Worm (Caenorhabditis elegans) whole organism, mixed stage, embryonic: ENCODE measurements around the gene ogdh-1.

ENCODE experiments used
- M03D4.4 ChIP-seq: sonication (generic microtip); optimal IDR thresholded peaks from 2 replicates; lab custom pipeline; 2017; ENCODE audit warnings: mild to moderate bottlenecking, missing genetic modification characterization, missing compliant biosample characterization
- bed-3 ChIP-seq: fragments of 200-800 bp; sonication (Bioruptor generic); optimal IDR thresholded peaks from 3 replicates; lab custom pipeline; 2018; ENCODE audit warnings: mild to moderate bottlenecking, missing genetic modification characterization, moderate library complexity, missing compliant biosample characterization
- blmp-1 ChIP-seq: fragments of 150-350 bp; optimal IDR thresholded peaks from 2 replicates; lab custom pipeline; 2014; ENCODE audit warnings: missing biosample characterization, missing genetic modification characterization
- ceh-39 ChIP-seq: fragments of 150-350 bp; optimal IDR thresholded peaks from 2 replicates; lab custom pipeline; 2014; ENCODE audit warnings: missing biosample characterization, missing genetic modification characterization
- ceh-43 ChIP-seq: fragments of 200-800 bp; sonication (Bioruptor generic); optimal IDR thresholded peaks from 2 replicates; lab custom pipeline; 2018; ENCODE audit warnings: mild to moderate bottlenecking, missing genetic modification characterization, moderate library complexity, missing compliant biosample characterization
- ceh-83 ChIP-seq: fragments of 200-800 bp; sonication (Bioruptor generic); optimal IDR thresholded peaks from 2 replicates; lab custom pipeline; 2018; ENCODE audit warnings: mild to moderate bottlenecking, missing genetic modification characterization, missing compliant biosample characterization
- ces-1 ChIP-seq: fragments of 150-350 bp; optimal IDR thresholded peaks from 2 replicates; lab custom pipeline; 2014; ENCODE audit warnings: missing biosample characterization, missing genetic modification reagents, missing genetic modification characterization
- cnd-1 ChIP-seq: fragments of 200-800 bp; sonication (Bioruptor generic); optimal IDR thresholded peaks from 2 replicates; lab custom pipeline; 2018; ENCODE audit warnings: mild to moderate bottlenecking, missing genetic modification characterization, missing compliant biosample characterization
- drap-1 ChIP-seq: fragments of 200-800 bp; sonication (Bioruptor generic); optimal IDR thresholded peaks from 3 replicates; lab custom pipeline; 2018; ENCODE audit warnings: mild to moderate bottlenecking, missing genetic modification characterization, missing compliant biosample characterization
- elt-1 ChIP-seq: sonication (generic microtip); optimal IDR thresholded peaks from 2 replicates; lab custom pipeline; 2017; ENCODE audit warnings: missing genetic modification characterization, mild to moderate bottlenecking, missing compliant biosample characterization, antibody characterized with exemption, moderate library complexity, borderline replicate concordance; ENCODE audit not compliant: insufficient read depth
- elt-3 ChIP-seq: fragments of 150-350 bp; optimal IDR thresholded peaks from 2 replicates; lab custom pipeline; 2014; ENCODE audit warnings: missing biosample characterization, missing genetic modification characterization
- flh-1 ChIP-seq: fragments of 200-800 bp; sonication (Bioruptor generic); optimal IDR thresholded peaks from 2 replicates; lab custom pipeline; 2018; ENCODE audit warnings: mild to moderate bottlenecking, missing genetic modification characterization, moderate library complexity, missing compliant biosample characterization
- ham-2 ChIP-seq: fragments of 200-800 bp; sonication (Bioruptor generic); optimal IDR thresholded peaks from 2 replicates; lab custom pipeline; 2018; ENCODE audit warnings: mild to moderate bottlenecking, missing genetic modification characterization, missing compliant biosample characterization
- hlh-1 ChIP-seq: fragments of 150-350 bp; optimal IDR thresholded peaks from 2 replicates; lab custom pipeline; 2014; ENCODE audit warnings: missing biosample characterization, missing genetic modification reagents, missing genetic modification characterization
- lin-13 ChIP-seq: fragments of 150-350 bp; optimal IDR thresholded peaks from 2 replicates; lab custom pipeline; 2014; ENCODE audit warnings: missing biosample characterization, missing genetic modification characterization
- lin-32 ChIP-seq: fragments of 200-800 bp; sonication (Bioruptor generic); optimal IDR thresholded peaks from 2 replicates; lab custom pipeline; 2018; ENCODE audit warnings: mild to moderate bottlenecking, missing genetic modification characterization, missing compliant biosample characterization
- lsy-2 ChIP-seq: fragments of 150-350 bp; optimal IDR thresholded peaks from 2 replicates; lab custom pipeline; 2014; ENCODE audit warnings: missing biosample characterization, missing genetic modification characterization
- mab-5 ChIP-seq: fragments of 150-350 bp; optimal IDR thresholded peaks from 2 replicates; lab custom pipeline; 2014; ENCODE audit warnings: missing biosample characterization, missing genetic modification characterization
- mep-1 ChIP-seq: fragments of 150-350 bp; optimal IDR thresholded peaks from 2 replicates; lab custom pipeline; 2017; ENCODE audit warnings: missing biosample characterization, missing genetic modification reagents, missing genetic modification characterization, inconsistent platforms
- mls-2 ChIP-seq: sonication (generic microtip); optimal IDR thresholded peaks from 2 replicates; lab custom pipeline; 2016; ENCODE audit warnings: mild to moderate bottlenecking, missing genetic modification characterization, moderate library complexity, missing compliant biosample characterization
- nhr-12 ChIP-seq: fragments of 150-350 bp; optimal IDR thresholded peaks from 2 replicates; lab custom pipeline; 2014; ENCODE audit warnings: missing biosample characterization, missing genetic modification characterization
- nhr-2 ChIP-seq: fragments of 150-350 bp; optimal IDR thresholded peaks from 2 replicates; lab custom pipeline; 2014; ENCODE audit warnings: missing biosample characterization, missing genetic modification characterization
- nhr-237 ChIP-seq: fragments of 150-350 bp; optimal IDR thresholded peaks from 2 replicates; lab custom pipeline; 2014; ENCODE audit warnings: missing biosample characterization, missing genetic modification characterization
- nhr-28 ChIP-seq: fragments of 150-350 bp; optimal IDR thresholded peaks from 2 replicates; lab custom pipeline; 2014; ENCODE audit warnings: missing biosample characterization, missing genetic modification characterization
- nhr-76 ChIP-seq: sonication (generic microtip); optimal IDR thresholded peaks from 2 replicates; lab custom pipeline; 2017; ENCODE audit warnings: missing biosample characterization, missing genetic modification characterization
- pha-4 ChIP-seq: fragments of 150-350 bp; optimal IDR thresholded peaks from 2 replicates; lab custom pipeline; 2018; ENCODE audit warnings: missing biosample characterization, missing genetic modification reagents, missing genetic modification characterization
- sem-2 ChIP-seq: fragments of 200-800 bp; sonication (Bioruptor generic); optimal IDR thresholded peaks from 2 replicates; lab custom pipeline; 2018; ENCODE audit warnings: mild to moderate bottlenecking, missing genetic modification characterization, missing compliant biosample characterization
- snpc-4 ChIP-seq: fragments of 150-350 bp; optimal IDR thresholded peaks from 2 replicates; lab custom pipeline; 2014; ENCODE audit warnings: missing biosample characterization, missing genetic modification characterization
- sptf-1 ChIP-seq: sonication (generic microtip); optimal IDR thresholded peaks from 2 replicates; lab custom pipeline; 2017; ENCODE audit warnings: mild to moderate bottlenecking, missing genetic modification characterization, moderate library complexity, missing compliant biosample characterization
- tbx-8 ChIP-seq: fragments of 200-800 bp; sonication (Bioruptor generic); optimal IDR thresholded peaks from 2 replicates; lab custom pipeline; 2018; ENCODE audit warnings: mild to moderate bottlenecking, missing genetic modification characterization, moderate library complexity, missing compliant biosample characterization
- unc-120 ChIP-seq: sonication (generic microtip); optimal IDR thresholded peaks from 2 replicates; lab custom pipeline; 2017; ENCODE audit warnings: missing genetic modification characterization, missing compliant biosample characterization; ENCODE audit not compliant: poor library complexity, severe bottlenecking
- unc-39 ChIP-seq: fragments of 150-350 bp; optimal IDR thresholded peaks from 2 replicates; lab custom pipeline; 2014; ENCODE audit warnings: missing biosample characterization, missing genetic modification characterization
- unc-62 ChIP-seq: fragments of 150-350 bp; optimal IDR thresholded peaks from 2 replicates; lab custom pipeline; 2014; ENCODE audit warnings: missing biosample characterization, missing genetic modification reagents, missing genetic modification characterization
- zip-8 ChIP-seq: fragments of 150-350 bp; optimal IDR thresholded peaks from 2 replicates; lab custom pipeline; 2014; ENCODE audit warnings: missing biosample characterization, missing genetic modification characterization
- ztf-11 ChIP-seq: fragments of 150-350 bp; optimal IDR thresholded peaks from 2 replicates; lab custom pipeline; 2014; ENCODE audit warnings: missing biosample characterization, missing genetic modification characterization

The ogdh-1 gene

ce11 chrIV:4703911-4704310 is at the start of gene ogdh-1:
Gene ogdh-1, minus strand, starts transcription at chrIV:4704011.
- no peak for TF ChIP-seq bed-3
- no peak for TF ChIP-seq mls-2 (tag; lab: Kevin White, UChicago)
- no peak for TF ChIP-seq sptf-1 (tag; lab: Kevin White, UChicago)
- no peak for TF ChIP-seq nhr-2 (tag; lab: Kevin White, UChicago)

ce11 chrIV:4751814-4752213 is 48.0 kb upstream of the ogdh-1 start, which contains the start of gene Y17G9B.4:
Gene Y17G9B.4, plus strand, starts transcription at chrIV:4752119.
- TF ChIP-seq nhr-28: no peak
- no peak for TF ChIP-seq hlh-1 (tag; lab: Kevin White, UChicago)
- TF ChIP-seq unc-120 (tag; lab: Kevin White, UChicago): no peak
- TF ChIP-seq tbx-8: no peak
- no peak for TF ChIP-seq M03D4.4
- TF ChIP-seq, all 35 proteins: peak for 0

- peak; percentile 13 for TF ChIP-seq nhr-76 (tag; lab: Kevin White, UChicago)
- peak; percentile 86 for TF ChIP-seq unc-120 (tag; lab: Kevin White, UChicago)
- peak; percentile 84 for TF ChIP-seq ztf-11 (tag; lab: Kevin White, UChicago)
- TF ChIP-seq sptf-1 (tag; lab: Kevin White, UChicago): peak; percentile 97
- peak; percentile 99 for TF ChIP-seq nhr-237 (tag; lab: Kevin White, UChicago)
- TF ChIP-seq ceh-43: peak; percentile 88
- TF ChIP-seq lin-13: peak; percentile 100
- TF ChIP-seq mab-5: peak; percentile 89
- peak; percentile 86 for TF ChIP-seq nhr-28
- TF ChIP-seq nhr-12: no peak
- peak; percentile 33 for TF ChIP-seq blmp-1 (tag; lab: Kevin White, UChicago)
- peak; percentile 67 for TF ChIP-seq elt-1 (tag; lab: Kevin White, UChicago)
- peak; percentile 91 for TF ChIP-seq mls-2 (tag; lab: Kevin White, UChicago)
- TF ChIP-seq pha-4: peak; percentile 100
- peak; percentile 94 for TF ChIP-seq M03D4.4
- TF ChIP-seq drap-1 (GFP tag; lab: Kevin White, UChicago): peak; percentile 93
- peak; percentile 92 for TF ChIP-seq ham-2 (GFP tag; lab: Kevin White, UChicago)
- no peak for TF ChIP-seq snpc-4 (tag; lab: Kevin White, UChicago)
- peak; percentile 88 for TF ChIP-seq elt-3 (tag; lab: Kevin White, UChicago)
- TF ChIP-seq cnd-1 (tag; lab: Kevin White, UChicago): peak; percentile 95
- peak; percentile 66 for TF ChIP-seq bed-3
- peak; percentile 78 for TF ChIP-seq lin-32 (GFP tag; lab: Kevin White, UChicago)
- peak; percentile 61 for TF ChIP-seq nhr-2 (tag; lab: Kevin White, UChicago)
- peak; percentile 73 for TF ChIP-seq hlh-1 (tag; lab: Kevin White, UChicago)
- TF ChIP-seq zip-8 (tag; lab: Kevin White, UChicago): no peak
- TF ChIP-seq unc-39 (tag; lab: Kevin White, UChicago): no peak
- peak; percentile 100 for TF ChIP-seq mep-1 (tag; lab: Kevin White, UChicago)
- TF ChIP-seq flh-1: no peak
- peak; percentile 87 for TF ChIP-seq unc-62
- TF ChIP-seq ces-1 (GFP tag; lab: Kevin White, UChicago): peak; percentile 96
- TF ChIP-seq tbx-8: peak; percentile 89
- TF ChIP-seq ceh-83 (GFP tag; lab: Kevin White, UChicago): peak; percentile 87
- peak; percentile 54 for TF ChIP-seq sem-2 (GFP tag; lab: Kevin White, UChicago)
- peak; percentile 100 for TF ChIP-seq lsy-2 (tag; lab: Kevin White, UChicago)
- TF ChIP-seq ceh-39: peak; percentile 100
Measured at ce11 chrIV:4749728-4750278, 46.0 kb upstream of the ogdh-1 start, which contains the start of the genes rpl-20 and Y17G9B.5. Gene rpl-20, minus strand, starts transcription at chrIV:4749778. Gene Y17G9B.5, plus strand, starts transcription at chrIV:4750240.

- TF ChIP-seq unc-62: no peak
- TF ChIP-seq, all 35 proteins: peak for 0
Measured at ce11 chrIV:4749155-4749554, 45.3 kb upstream of the ogdh-1 start.
